Worm (Caenorhabditis elegans): ENCODE data around the gene gadr-4.

ce11 chrII:4018617-4019016 lies 43.8 kb downstream of the gadr-4 start, which contains the start of gene K07D4.6:
- no peak for TF ChIP-seq pha-4 (tag; optimal IDR thresholded peaks at IDR 0.05)
- TF ChIP-seq tbx-2 (tag; optimal IDR thresholded peaks at IDR 0.05), result no peak
- no peak for TF ChIP-seq ama-1 (optimal IDR thresholded peaks at IDR 0.05)
- TF ChIP-seq npax-4 (tag; optimal IDR thresholded peaks at IDR 0.05), result no peak
